Fruit fly (Drosophila melanogaster) S2 (cell line): ENCODE measurements around the gene CG4496.
A peak's percentile ranks its signal among the peaks of the same experiment; 100 is the strongest.

Experiments
- CG8478 ChIP-seq: fragments of >200 bp; optimal IDR thresholded peaks from 2 replicates; lab custom pipeline; 2018
- CTCF ChIP-seq, 2 experiments: fragments of >200 bp; optimal IDR thresholded peaks; 2 replicates each; lab custom pipeline; 2018

DNA sequence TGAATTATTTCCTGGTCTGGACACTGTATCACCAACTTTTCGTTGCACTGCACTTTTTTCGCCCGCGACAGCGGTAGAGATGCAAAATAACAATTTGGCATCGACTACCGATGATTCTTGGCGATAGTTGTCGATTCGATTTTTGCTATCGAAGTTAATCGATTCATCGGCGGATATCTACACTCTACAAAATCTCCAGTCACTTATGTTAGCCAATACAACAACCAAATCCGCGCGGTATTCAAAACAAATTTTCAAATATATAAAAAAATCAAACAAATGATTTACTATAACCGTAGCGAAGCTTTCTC is 14.3 kb upstream of the CG4496 start, which contains the start of gene CG4502:
- TF ChIP-seq CG8478 (no peak), CTCF (optimal IDR thresholded peaks at IDR 0.05; lab: Kevin White, UChicago) (peak; percentile 11 to 47)
